Fruit fly (Drosophila melanogaster): ENCODE results near the gene CG9123.

CG9123 gene

dm6 chrX:15312074-15312881 is 29.6 kb downstream of the CG9123 start (continued):
- TF ChIP-seq Trl (optimal IDR thresholded peaks at IDR 0.05), result peak in 1 of 2 experiments; percentile 6
- TF ChIP-seq Trl (GFP tag; optimal IDR thresholded peaks at IDR 0.05), result no peak
- TF ChIP-seq Ets65A (GFP tag), result peak; percentile 52
- no peak for TF ChIP-seq sima (GFP tag; optimal IDR thresholded peaks at IDR 0.05)
- TF ChIP-seq CG4854 (GFP tag; optimal IDR thresholded peaks at IDR 0.05), result no peak
- TF ChIP-seq CG6654 (GFP tag; optimal IDR thresholded peaks at IDR 0.05), result no peak
- peak; percentile 48; the same call in 1 of the 3 replicates for TF ChIP-seq row (GFP tag; IDR thresholded peaks at IDR 0.05)
- peak; percentile 18 for TF ChIP-seq Abd-B (GFP tag; optimal IDR thresholded peaks at IDR 0.05)
- no peak for TF ChIP-seq Hsf (GFP tag; optimal IDR thresholded peaks at IDR 0.05)
- peak; percentile 37 for TF ChIP-seq cg (GFP tag; optimal IDR thresholded peaks at IDR 0.05)
- peak; percentile 42 for TF ChIP-seq CG2712 (tag; optimal IDR thresholded peaks at IDR 0.05)
- TF ChIP-seq CG18619 (GFP tag; optimal IDR thresholded peaks at IDR 0.05), result peak; percentile 5
- peak; percentile 10 for TF ChIP-seq CG5180 (GFP tag; optimal IDR thresholded peaks at IDR 0.05)
- peak; percentile 43 for TF ChIP-seq bcd (GFP tag; optimal IDR thresholded peaks at IDR 0.05)
- peak; percentile 42 for TF ChIP-seq nmo (GFP tag; optimal IDR thresholded peaks at IDR 0.05)
- peak; percentile 90 for TF ChIP-seq sens (GFP tag)
- peak in 1 of 3 experiments; percentile 42 for TF ChIP-seq Stat92E (GFP tag; optimal IDR thresholded peaks at IDR 0.05)
- peak; percentile 4 for TF ChIP-seq CG17385 (GFP tag; optimal IDR thresholded peaks at IDR 0.05)
- TF ChIP-seq CG18262 (tag; optimal IDR thresholded peaks at IDR 0.05), result peak; percentile 53
- no peak for TF ChIP-seq ERR (GFP tag; optimal IDR thresholded peaks at IDR 0.05)
- TF ChIP-seq sisA (GFP tag; IDR thresholded peaks at IDR 0.05), result no peak
- TF ChIP-seq Rfx (GFP tag; IDR thresholded peaks at IDR 0.05), result peak; percentile 49
- TF ChIP-seq Ssrp (tag; optimal IDR thresholded peaks at IDR 0.05), result peak; percentile 38
- peak; percentile 86; the same call in 2 of the 3 replicates for TF ChIP-seq gce (GFP tag; IDR thresholded peaks at IDR 0.05)
- peak; percentile 18 for TF ChIP-seq CG10979 (tag; optimal IDR thresholded peaks at IDR 0.05)
- TF ChIP-seq Dad (GFP tag; optimal IDR thresholded peaks at IDR 0.05), result no peak
- TF ChIP-seq grau (tag; optimal IDR thresholded peaks at IDR 0.05), result peak; percentile 37
- no peak for TF ChIP-seq prd (optimal IDR thresholded peaks at IDR 0.05)
- TF ChIP-seq prd (GFP tag; IDR thresholded peaks at IDR 0.05), result peak; percentile 20; the same call in 1 of the 3 replicates
- no peak for TF ChIP-seq CG2116 (GFP tag; optimal IDR thresholded peaks at IDR 0.05)
- TF ChIP-seq dimm (GFP tag; IDR thresholded peaks at IDR 0.05), result no peak
- TF ChIP-seq ewg (GFP tag; optimal IDR thresholded peaks at IDR 0.05), result peak; percentile 24

dm6 chrX:15309918-15310317 is 32.0 kb downstream of the CG9123 start:
- TF ChIP-seq D19A (tag; optimal IDR thresholded peaks at IDR 0.05) (no peak), Doc3 (GFP tag; IDR thresholded peaks at IDR 0.05; ENCODE audit: partially characterized antibody) (no peak), CG7839 (tag; optimal IDR thresholded peaks at IDR 0.05) (peak; percentile 40), scrt (GFP tag; optimal IDR thresholded peaks at IDR 0.05) (no peak), ato (GFP tag; IDR thresholded peaks at IDR 0.05; ENCODE audit: partially characterized antibody) (no peak), CG10654 (GFP tag; optimal IDR thresholded peaks at IDR 0.05) (no peak), CG11456 (GFP tag; IDR thresholded peaks at IDR 0.05) (no peak), dati (GFP tag; IDR thresholded peaks at IDR 0.05) (no peak), ham (GFP tag; IDR thresholded peaks at IDR 0.05) (no peak), CG17361 (GFP tag; IDR thresholded peaks at IDR 0.05) (0 out of 3 replicates have a peak, but pooled peaks have one; percentile 30), CG43689 (GFP tag; IDR thresholded peaks at IDR 0.05) (no peak), CG1024 (GFP tag; IDR thresholded peaks at IDR 0.05) (no peak), jumu (GFP tag; optimal IDR thresholded peaks at IDR 0.05) (no peak), dm (GFP tag; optimal IDR thresholded peaks at IDR 0.05) (no peak), BtbVII (GFP tag; optimal IDR thresholded peaks at IDR 0.05) (no peak), lab (GFP tag; optimal IDR thresholded peaks at IDR 0.05) (peak; percentile 3), slou (GFP tag; optimal IDR thresholded peaks at IDR 0.05) (no peak), peb (GFP tag; IDR thresholded peaks at IDR 0.05) (no peak), sd (tag; optimal IDR thresholded peaks at IDR 0.05) (no peak), Elba2 (GFP tag; optimal IDR thresholded peaks at IDR 0.05) (no peak), row (GFP tag; IDR thresholded peaks at IDR 0.05) (peak; percentile 61)

Data from whole organism, embryonic.